Fruit fly (Drosophila melanogaster) whole organism, embryonic: ENCODE measurements around the gene CG17717.

ENCODE experiments used
- ATbp ChIP-seq: fragments of 200-800 bp; sonication (Bioruptor generic); optimal IDR thresholded peaks from 2 replicates; lab custom pipeline; 2017; ENCODE audit warnings: missing biosample characterization, mild to moderate bottlenecking, missing genetic modification characterization, missing genetic modification reagents
- CG10565 ChIP-seq: fragments of 200-800 bp; sonication (Bioruptor generic); optimal IDR thresholded peaks from 3 replicates; lab custom pipeline; 2016; ENCODE audit warnings: missing biosample characterization, mild to moderate bottlenecking, missing genetic modification characterization
- CG14667 ChIP-seq: fragments of 200-800 bp; sonication (Bioruptor generic); IDR thresholded peaks from 2 replicates; pipeline ENCODE4 v1.3.6; 2022; ENCODE audit warnings: missing biosample characterization, missing genetic modification characterization
- CG32767 ChIP-seq: fragments of 200-800 bp; sonication (Bioruptor generic); IDR thresholded peaks from 2 replicates; pipeline ENCODE4 v1.3.6; 2022; ENCODE audit warnings: missing biosample characterization, missing genetic modification characterization
- CG4404 ChIP-seq: fragments of 200-800 bp; sonication (Bioruptor generic); IDR thresholded peaks from 2 replicates; pipeline ENCODE4 v1.3.6; 2022; ENCODE audit warnings: missing biosample characterization, missing genetic modification characterization
- CG7839 ChIP-seq: fragments of 200-800 bp; sonication (Bioruptor generic); optimal IDR thresholded peaks from 3 replicates; lab custom pipeline; 2018; ENCODE audit warnings: missing biosample characterization, mild to moderate bottlenecking, missing genetic modification characterization, moderate library complexity
- Fer2 ChIP-seq: fragments of 200-800 bp; sonication (Bioruptor generic); optimal IDR thresholded peaks from 2 replicates; lab custom pipeline; 2018; ENCODE audit warnings: missing biosample characterization, mild to moderate bottlenecking, missing genetic modification characterization, moderate library complexity
- GATAe ChIP-seq: fragments of 200-800 bp; sonication (Bioruptor generic); conservative IDR thresholded peaks from 2 replicates; pipeline ENCODE4 v1.3.6; 2022; ENCODE audit warnings: missing biosample characterization, missing genetic modification characterization
- Usf ChIP-seq: fragments of 200-800 bp; sonication (Bioruptor generic); optimal IDR thresholded peaks from 2 replicates; lab custom pipeline; 2017; ENCODE audit warnings: missing genotype, missing biosample characterization, missing genetic modification characterization
- pum ChIP-seq: fragments of 200-800 bp; sonication (Bioruptor generic); optimal IDR thresholded peaks from 2 replicates; lab custom pipeline; 2016; ENCODE audit warnings: missing biosample characterization, missing genetic modification characterization
- row ChIP-seq: fragments of 200-800 bp; sonication (Bioruptor generic); IDR thresholded peaks from 3 replicates; pipeline ENCODE4 v1.3.6; 2022; ENCODE audit warnings: missing biosample characterization, missing genetic modification characterization

dm6 chrX:6599880-6600279 lies 10.8 kb downstream of the CG17717 start, which contains the start of gene pigs:
- TF ChIP-seq row (no peak), CG32767 (GFP tag; lab: Robert Waterston, UW) (no peak), ATbp (no peak), GATAe (GFP tag; lab: Robert Waterston, UW) (no peak), CG7839 (tag; lab: Kevin White, UChicago) (no peak), Fer2 (tag; lab: Kevin White, UChicago) (no peak), CG10565 (GFP tag; lab: Kevin White, UChicago) (no peak), CG14667 (GFP tag; lab: Robert Waterston, UW) (no peak), Usf (GFP tag; lab: Kevin White, UChicago) (no peak), pum (GFP tag; lab: Kevin White, UChicago) (no peak), CG4404 (GFP tag; lab: Robert Waterston, UW) (no peak)
